Fruit fly (Drosophila melanogaster) S2 (cell line): Measurements from ENCODE around the gene Frl.

ENCODE experiments used
- CG8478 ChIP-seq: fragments of >200 bp; optimal IDR thresholded peaks from 2 replicates; lab custom pipeline; 2018
- CTCF ChIP-seq, 2 experiments: fragments of >200 bp; optimal IDR thresholded peaks; 2 replicates each; lab custom pipeline; 2018

DNA sequence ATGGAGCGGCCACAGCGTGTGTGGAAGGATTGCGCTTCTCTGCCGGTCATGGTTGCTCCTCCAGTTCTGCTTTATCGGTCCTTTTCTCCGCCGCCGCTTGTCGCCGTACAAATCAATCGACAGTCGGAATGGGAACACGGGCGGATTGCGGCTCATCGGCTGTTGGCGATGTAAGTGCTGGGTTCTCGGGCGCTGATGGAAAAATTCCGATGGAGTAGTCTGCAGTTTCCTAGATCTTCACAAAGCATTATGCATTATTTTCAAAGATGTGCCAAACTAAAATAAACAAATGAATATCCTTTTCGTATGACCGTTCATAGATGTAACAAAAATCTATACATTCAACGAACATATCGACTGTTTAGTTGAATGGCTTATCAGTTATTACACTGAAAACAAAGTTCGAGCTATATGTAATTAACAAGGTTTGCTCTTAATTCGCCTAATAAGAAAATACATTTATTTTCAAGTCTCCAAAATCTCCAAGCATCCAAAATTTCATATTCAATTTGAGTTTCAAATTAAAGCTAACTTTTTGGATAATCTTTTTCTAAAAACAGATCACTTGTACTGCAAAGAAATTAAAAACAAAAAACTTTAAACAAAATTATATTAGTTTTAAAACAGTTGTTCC is 3.3 kb upstream of the Frl start, which contains the start of gene Neurl4:
- no peak for TF ChIP-seq CG8478
- no peak for TF ChIP-seq CTCF (optimal IDR thresholded peaks at IDR 0.05; lab: Kevin White, UChicago)
